Worm (Caenorhabditis elegans) whole organism, early embryonic: ENCODE data around the gene ccdc-47.

Experiments used
- B0310.2 ChIP-seq: sonication (generic microtip); optimal IDR thresholded peaks from 2 replicates; lab custom pipeline; 2016; ENCODE audit warnings: mild to moderate bottlenecking, missing genetic modification characterization, missing compliant biosample characterization
- F13C5.2 ChIP-seq: sonication (generic microtip); optimal IDR thresholded peaks from 2 replicates; lab custom pipeline; 2017; ENCODE audit warnings: mild to moderate bottlenecking, missing genetic modification characterization, inconsistent platforms, missing compliant biosample characterization
- aly-1 ChIP-seq: sonication (generic microtip); optimal IDR thresholded peaks from 2 replicates; lab custom pipeline; 2016; ENCODE audit warnings: missing genetic modification characterization, missing compliant biosample characterization
- ama-1 ChIP-seq: fragments of 150-350 bp; optimal IDR thresholded peaks from 2 replicates; lab custom pipeline; 2014
- ceh-13 ChIP-seq: fragments of 200-800 bp; sonication (Bioruptor generic); optimal IDR thresholded peaks from 2 replicates; lab custom pipeline; 2018; ENCODE audit warnings: mild to moderate bottlenecking, missing genetic modification characterization, missing compliant biosample characterization
- ceh-36 ChIP-seq: sonication (generic microtip); optimal IDR thresholded peaks from 2 replicates; lab custom pipeline; 2016; ENCODE audit warnings: missing genetic modification characterization, inconsistent platforms, missing compliant biosample characterization
- ets-7 ChIP-seq: sonication (generic microtip); optimal IDR thresholded peaks from 2 replicates; lab custom pipeline; 2016; ENCODE audit warnings: missing genotype, missing genetic modification characterization, missing compliant biosample characterization
- flt-1 ChIP-seq: fragments of 200-800 bp; sonication (Bioruptor generic); IDR thresholded peaks from 2 replicates; pipeline ENCODE4 v1.3.6; 2022; ENCODE audit warnings: missing genetic modification characterization, missing compliant biosample characterization
- hmbx-1 ChIP-seq: sonication (generic microtip); optimal IDR thresholded peaks from 2 replicates; lab custom pipeline; 2016; ENCODE audit warnings: mild to moderate bottlenecking, missing genetic modification characterization, missing compliant biosample characterization
- hmg-4 ChIP-seq: fragments of 200-800 bp; sonication (Bioruptor generic); optimal IDR thresholded peaks from 2 replicates; lab custom pipeline; 2018; ENCODE audit warnings: mild to moderate bottlenecking, missing genetic modification characterization, missing compliant biosample characterization
- hnd-1 ChIP-seq: sonication (generic microtip); optimal IDR thresholded peaks from 2 replicates; lab custom pipeline; 2016; ENCODE audit warnings: missing genetic modification characterization, missing compliant biosample characterization
- pes-1 ChIP-seq: fragments of 200-800 bp; sonication (Bioruptor generic); IDR thresholded peaks from 2 replicates; pipeline ENCODE4 v1.3.6; 2022; ENCODE audit warnings: missing genetic modification reagents, missing genetic modification characterization, missing compliant biosample characterization
- scrt-1 ChIP-seq: fragments of 200-800 bp; sonication (Bioruptor generic); IDR thresholded peaks from 2 replicates; pipeline ENCODE4 v1.3.6; 2022; ENCODE audit warnings: missing genetic modification characterization, missing compliant biosample characterization
- sea-1 ChIP-seq: fragments of 200-800 bp; sonication (Bioruptor generic); conservative IDR thresholded peaks from 2 replicates; pipeline ENCODE4 v1.3.6; 2022; ENCODE audit warnings: missing genetic modification characterization, missing compliant biosample characterization
- tbx-11 ChIP-seq: fragments of 200-800 bp; sonication (Bioruptor generic); IDR thresholded peaks from 2 replicates; pipeline ENCODE4 v1.3.6; 2022; ENCODE audit warnings: missing genetic modification characterization, missing compliant biosample characterization
- tbx-37 ChIP-seq: fragments of 200-800 bp; sonication (Bioruptor generic); conservative IDR thresholded peaks from 2 replicates; pipeline ENCODE4 v1.3.6; 2022; ENCODE audit warnings: missing genetic modification reagents, missing genetic modification characterization, missing compliant biosample characterization
- tra-4 ChIP-seq: sonication (generic microtip); optimal IDR thresholded peaks from 2 replicates; lab custom pipeline; 2017; ENCODE audit warnings: missing genetic modification characterization, missing compliant biosample characterization

Gene ccdc-47

ce11 chrIII:3902588-3903325 is 14.0 kb upstream of the ccdc-47 start:
- TF ChIP-seq ets-7 (tag; lab: Kevin White, UChicago) (no peak), tbx-37 (GFP tag; lab: Robert Waterston, UW) (no peak), flt-1 (GFP tag; lab: Robert Waterston, UW) (no peak), aly-1 (tag; lab: Kevin White, UChicago) (no peak), scrt-1 (GFP tag; lab: Robert Waterston, UW) (no peak), tra-4 (tag; lab: Kevin White, UChicago) (no peak), hmbx-1 (no peak), hnd-1 (tag; lab: Kevin White, UChicago) (no peak), pes-1 (GFP tag; lab: Robert Waterston, UW) (no peak), ceh-13 (GFP tag; lab: Kevin White, UChicago) (no peak), B0310.2 (tag; lab: Kevin White, UChicago) (no peak), F13C5.2 (tag; lab: Kevin White, UChicago) (no peak), ama-1 (lab: Kevin White, UChicago) (no peak), ceh-36 (tag; lab: Kevin White, UChicago) (no peak)

ce11 chrIII:3906481-3906880 is 10.3 kb upstream of the ccdc-47 start:
- no peak for TF ChIP-seq hnd-1 (tag; lab: Kevin White, UChicago)

ce11 chrIII:3907587-3907986 is 9.2 kb upstream of the ccdc-47 start, which contains the start of gene mmcm-1:
Gene mmcm-1, minus strand, starts transcription at chrIII:3907687.
- TF ChIP-seq tbx-11 (GFP tag; lab: Robert Waterston, UW), result no peak
- no peak for TF ChIP-seq ceh-36 (tag; lab: Kevin White, UChicago)
- TF ChIP-seq tra-4 (tag; lab: Kevin White, UChicago), result no peak
- TF ChIP-seq flt-1 (GFP tag; lab: Robert Waterston, UW), result no peak
- no peak for TF ChIP-seq ets-7 (tag; lab: Kevin White, UChicago)
- no peak for TF ChIP-seq pes-1 (GFP tag; lab: Robert Waterston, UW)
- TF ChIP-seq scrt-1 (GFP tag; lab: Robert Waterston, UW), result no peak
- TF ChIP-seq tbx-37 (GFP tag; lab: Robert Waterston, UW), result no peak
- no peak for TF ChIP-seq F13C5.2 (tag; lab: Kevin White, UChicago)
- TF ChIP-seq hmbx-1, result no peak
- TF ChIP-seq B0310.2 (tag; lab: Kevin White, UChicago), result no peak
- no peak for TF ChIP-seq ceh-13 (GFP tag; lab: Kevin White, UChicago)
- no peak for TF ChIP-seq sea-1
- no peak for TF ChIP-seq aly-1 (tag; lab: Kevin White, UChicago)
- TF ChIP-seq hnd-1 (tag; lab: Kevin White, UChicago), result no peak
- TF ChIP-seq hmg-4, result no peak
- TF ChIP-seq ama-1 (lab: Kevin White, UChicago), result no peak

ce11 chrIII:3908205-3908604 is 8.6 kb upstream of the ccdc-47 start:
- no peak for TF ChIP-seq ama-1 (lab: Kevin White, UChicago)

- TF ChIP-seq tra-4 (tag; lab: Kevin White, UChicago) (no peak), hmbx-1 (no peak), ama-1 (lab: Kevin White, UChicago) (no peak), F13C5.2 (tag; lab: Kevin White, UChicago) (no peak), tbx-37 (GFP tag; lab: Robert Waterston, UW) (no peak), hmg-4 (no peak), flt-1 (GFP tag; lab: Robert Waterston, UW) (no peak), ets-7 (tag; lab: Kevin White, UChicago) (no peak), scrt-1 (GFP tag; lab: Robert Waterston, UW) (no peak), aly-1 (tag; lab: Kevin White, UChicago) (no peak), sea-1 (no peak), pes-1 (GFP tag; lab: Robert Waterston, UW) (no peak), ceh-13 (GFP tag; lab: Kevin White, UChicago) (no peak), B0310.2 (tag; lab: Kevin White, UChicago) (no peak), ceh-36 (tag; lab: Kevin White, UChicago) (no peak), hnd-1 (tag; lab: Kevin White, UChicago) (no peak), tbx-11 (GFP tag; lab: Robert Waterston, UW) (no peak)
These were observed 2.7 kb upstream of the ccdc-47 start, which contains the start of gene pat-3 for ce11 chrIII:3914049-3914448. Gene pat-3, minus strand, starts transcription at chrIII:3914149.

- TF ChIP-seq aly-1 (tag; lab: Kevin White, UChicago) (peak; percentile 27), scrt-1 (GFP tag; lab: Robert Waterston, UW) (no peak), ets-7 (tag; lab: Kevin White, UChicago) (no peak), hnd-1 (tag; lab: Kevin White, UChicago) (no peak), tra-4 (tag; lab: Kevin White, UChicago) (no peak), ceh-36 (tag; lab: Kevin White, UChicago) (no peak), pes-1 (GFP tag; lab: Robert Waterston, UW) (0 out of 2 replicates have a peak, but pooled peaks have one; percentile 19)
These were observed 1.9 kb upstream of the ccdc-47 start for ce11 chrIII:3914836-3915235.

- TF ChIP-seq hnd-1 (tag; lab: Kevin White, UChicago), result no peak
- no peak for TF ChIP-seq aly-1 (tag; lab: Kevin White, UChicago)
- no peak for TF ChIP-seq ceh-13 (GFP tag; lab: Kevin White, UChicago)
- no peak for TF ChIP-seq pes-1 (GFP tag; lab: Robert Waterston, UW)
- peak; percentile 32 for TF ChIP-seq hmg-4
- no peak for TF ChIP-seq flt-1 (GFP tag; lab: Robert Waterston, UW)
- TF ChIP-seq tra-4 (tag; lab: Kevin White, UChicago), result no peak
These were observed 1.1 kb upstream of the ccdc-47 start for ce11 chrIII:3915705-3916104.
